Fruit fly (Drosophila melanogaster) whole organism, prepupa: ENCODE measurements around the gene P5cr.

ENCODE experiments used
- Blimp-1 ChIP-seq: fragments of 200-800 bp; sonication (Bioruptor generic); optimal IDR thresholded peaks from 3 replicates; lab custom pipeline; 2017; ENCODE audit warnings: missing biosample characterization, missing genetic modification characterization, mild to moderate bottlenecking, moderate library complexity, missing genetic modification reagents
- CG10631 ChIP-seq: fragments of 200-800 bp; sonication (Bioruptor generic); optimal IDR thresholded peaks from 2 replicates; lab custom pipeline; 2016; ENCODE audit warnings: missing biosample characterization, missing genetic modification characterization
- CG10669 ChIP-seq: fragments of 200-800 bp; sonication (Bioruptor generic); optimal IDR thresholded peaks from 3 replicates; lab custom pipeline; 2018; ENCODE audit warnings: missing biosample characterization, mild to moderate bottlenecking, missing genetic modification characterization, moderate library complexity
- CG1621 ChIP-seq: fragments of 200-800 bp; sonication (Bioruptor generic); optimal IDR thresholded peaks from 3 replicates; lab custom pipeline; 2018; ENCODE audit warnings: missing biosample characterization, mild to moderate bottlenecking, missing genetic modification characterization
- CG16779 ChIP-seq: fragments of 200-800 bp; sonication (Bioruptor generic); optimal IDR thresholded peaks from 3 replicates; lab custom pipeline; 2017; ENCODE audit warnings: missing biosample characterization, mild to moderate bottlenecking, missing genetic modification characterization
- CG3032 ChIP-seq: fragments of 200-800 bp; optimal IDR thresholded peaks from 2 replicates; lab custom pipeline; 2019; ENCODE audit warnings: missing biosample characterization, mild to moderate bottlenecking, missing genetic modification characterization, moderate library complexity
- CG31627 ChIP-seq: fragments of 200-800 bp; sonication (Bioruptor generic); optimal IDR thresholded peaks from 3 replicates; lab custom pipeline; 2016; ENCODE audit warnings: missing biosample characterization, missing genetic modification characterization
- CG32006 ChIP-seq: fragments of 200-800 bp; sonication (Bioruptor generic); optimal IDR thresholded peaks from 3 replicates; lab custom pipeline; 2017; ENCODE audit warnings: missing biosample characterization, mild to moderate bottlenecking, missing genetic modification characterization
- CG6808 ChIP-seq: fragments of 200-800 bp; sonication (Bioruptor generic); optimal IDR thresholded peaks from 3 replicates; lab custom pipeline; 2017; ENCODE audit warnings: missing biosample characterization, missing genetic modification characterization, mild to moderate bottlenecking, moderate library complexity, missing genetic modification reagents
- CG6854 ChIP-seq: fragments of 200-800 bp; sonication (Bioruptor generic); optimal IDR thresholded peaks from 2 replicates; lab custom pipeline; 2017; ENCODE audit warnings: missing biosample characterization, mild to moderate bottlenecking, missing genetic modification characterization
- CG8119 ChIP-seq: fragments of 200-800 bp; sonication (Bioruptor generic); IDR thresholded peaks from 3 replicates; pipeline ENCODE4 v1.3.6; 2022; ENCODE audit warnings: missing biosample characterization, missing genetic modification characterization
- CG8319 ChIP-seq: fragments of 200-800 bp; sonication (Bioruptor generic); optimal IDR thresholded peaks from 3 replicates; lab custom pipeline; 2016; ENCODE audit warnings: missing biosample characterization, missing genetic modification characterization
- CG8632 ChIP-seq: fragments of 200-800 bp; sonication (Bioruptor generic); optimal IDR thresholded peaks from 3 replicates; lab custom pipeline; 2016; ENCODE audit warnings: missing biosample characterization, missing genetic modification characterization
- Eip75B ChIP-seq: fragments of 200-800 bp; sonication (Bioruptor generic); optimal IDR thresholded peaks from 3 replicates; lab custom pipeline; 2016; ENCODE audit warnings: missing biosample characterization, missing genetic modification characterization
- Eip78C ChIP-seq: fragments of 200-800 bp; sonication (Bioruptor generic); peaks from one replicate; lab custom pipeline; 2016; ENCODE audit warnings: missing biosample characterization, missing genetic modification characterization
- Eip93F ChIP-seq: fragments of 200-800 bp; sonication (Bioruptor generic); optimal IDR thresholded peaks from 2 replicates; lab custom pipeline; 2016; ENCODE audit warnings: missing biosample characterization, mild to moderate bottlenecking, missing genetic modification characterization
- Ets21C ChIP-seq: fragments of 200-800 bp; sonication (Bioruptor generic); optimal IDR thresholded peaks from 3 replicates; lab custom pipeline; 2016; ENCODE audit warnings: missing biosample characterization, missing genetic modification characterization
- Ets96B ChIP-seq: fragments of 200-800 bp; optimal IDR thresholded peaks from 2 replicates; lab custom pipeline; 2019; ENCODE audit warnings: missing biosample characterization, mild to moderate bottlenecking, missing genetic modification characterization, moderate library complexity
- Gug ChIP-seq: fragments of 200-800 bp; sonication (Bioruptor generic); IDR thresholded peaks from 2 replicates; pipeline ENCODE4 v1.3.6; 2022; ENCODE audit warnings: missing biosample characterization, missing genetic modification characterization
- Hr38 ChIP-seq: sonication (Bioruptor generic); optimal IDR thresholded peaks from 2 replicates; lab custom pipeline; 2016; ENCODE audit warnings: missing biosample characterization, missing genetic modification characterization
- Hr4 ChIP-seq: fragments of 200-800 bp; sonication (Bioruptor generic); optimal IDR thresholded peaks from 3 replicates; lab custom pipeline; 2016; ENCODE audit warnings: missing biosample characterization, missing genetic modification characterization
- Lpt ChIP-seq: fragments of 200-800 bp; sonication (Bioruptor generic); optimal IDR thresholded peaks from 3 replicates; lab custom pipeline; 2016; ENCODE audit warnings: missing biosample characterization, missing genetic modification characterization
- Met ChIP-seq: fragments of 200-800 bp; sonication (Bioruptor generic); optimal IDR thresholded peaks from 3 replicates; lab custom pipeline; 2016; ENCODE audit warnings: missing biosample characterization, missing genetic modification characterization
- Smox ChIP-seq: fragments of 200-800 bp; sonication (Bioruptor generic); optimal IDR thresholded peaks from 3 replicates; lab custom pipeline; 2016; ENCODE audit warnings: missing biosample characterization, missing genetic modification characterization
- Sox102F ChIP-seq: fragments of 200-800 bp; sonication (Bioruptor generic); optimal IDR thresholded peaks from 2 replicates; lab custom pipeline; 2016; ENCODE audit warnings: missing biosample characterization, mild to moderate bottlenecking, missing genetic modification characterization
- Sox15 ChIP-seq: fragments of 200-800 bp; sonication (Bioruptor generic); optimal IDR thresholded peaks from 3 replicates; lab custom pipeline; 2016; ENCODE audit warnings: missing biosample characterization, missing genetic modification characterization
- achi ChIP-seq: fragments of 200-800 bp; sonication (Bioruptor generic); optimal IDR thresholded peaks from 3 replicates; lab custom pipeline; 2016; ENCODE audit warnings: missing biosample characterization, missing genetic modification characterization
- dac ChIP-seq: fragments of 200-800 bp; sonication (Bioruptor generic); optimal IDR thresholded peaks from 2 replicates; lab custom pipeline; 2017; ENCODE audit warnings: missing biosample characterization, mild to moderate bottlenecking, missing genetic modification characterization
- dsx ChIP-seq: fragments of 200-800 bp; optimal IDR thresholded peaks from 3 replicates; lab custom pipeline; 2019; ENCODE audit warnings: missing biosample characterization, mild to moderate bottlenecking, missing genetic modification characterization, moderate library complexity; ENCODE audit not compliant: poor library complexity, severe bottlenecking
- eg ChIP-seq: fragments of 200-800 bp; sonication (Bioruptor generic); IDR thresholded peaks from 3 replicates; pipeline ENCODE4 v1.3.6; 2022; ENCODE audit warnings: missing biosample characterization, missing genetic modification characterization
- fd59A ChIP-seq: fragments of 200-800 bp; sonication (Bioruptor generic); optimal IDR thresholded peaks from 2 replicates; lab custom pipeline; 2017; ENCODE audit warnings: missing biosample characterization, mild to moderate bottlenecking, missing genetic modification characterization, missing genetic modification reagents
- fd85E ChIP-seq: fragments of 200-800 bp; sonication (Bioruptor generic); optimal IDR thresholded peaks from 3 replicates; lab custom pipeline; 2016; ENCODE audit warnings: missing biosample characterization, missing genetic modification characterization
- lz ChIP-seq: fragments of 200-800 bp; sonication (Bioruptor generic); optimal IDR thresholded peaks from 3 replicates; lab custom pipeline; 2016; ENCODE audit warnings: missing biosample characterization, missing genetic modification characterization
- net ChIP-seq: fragments of 200-800 bp; sonication (Bioruptor generic); optimal IDR thresholded peaks from 3 replicates; lab custom pipeline; 2016; ENCODE audit warnings: missing biosample characterization, missing genetic modification characterization
- salr ChIP-seq, 2 experiments: fragments of 200-800 bp; sonication (Bioruptor generic); optimal IDR thresholded peaks; 3 replicates each; lab custom pipeline; 2016 to 2018; ENCODE audit warnings: missing biosample characterization in 2 of 2, missing genetic modification characterization in 2 of 2, mild to moderate bottlenecking in 1 of 2
- svp ChIP-seq: fragments of 200-800 bp; sonication (Bioruptor generic); peaks from one replicate; lab custom pipeline; 2016; ENCODE audit warnings: missing biosample characterization, missing genetic modification characterization
- topi ChIP-seq: fragments of 200-800 bp; sonication (Bioruptor generic); optimal IDR thresholded peaks from 3 replicates; lab custom pipeline; 2016; ENCODE audit warnings: missing biosample characterization, missing genetic modification characterization
- vri ChIP-seq: fragments of 200-800 bp; sonication (Bioruptor generic); optimal IDR thresholded peaks from 3 replicates; lab custom pipeline; 2016; ENCODE audit warnings: missing biosample characterization, mild to moderate bottlenecking, missing genetic modification characterization

P5cr gene

DNA sequence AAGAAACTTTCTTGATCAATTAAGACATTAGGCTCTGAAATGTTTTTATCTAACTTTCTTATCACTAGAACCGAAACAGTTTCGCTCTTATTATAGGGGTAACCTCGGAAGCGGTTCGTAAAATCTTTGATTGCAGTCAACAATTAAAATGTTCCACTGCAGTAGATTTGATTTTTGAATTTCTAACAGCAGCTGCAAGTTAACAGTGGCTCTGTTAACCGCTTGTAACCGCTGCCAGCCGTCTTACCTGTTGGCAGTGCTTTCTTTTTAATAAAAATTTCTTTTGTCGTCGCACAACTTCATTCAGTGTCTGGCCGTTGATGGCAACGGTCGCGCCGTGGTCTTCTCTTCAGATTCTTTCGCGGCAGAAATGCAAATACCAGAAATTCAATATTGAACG lies 4.5 kb downstream of the P5cr start, which contains the start of gene CG6026:
TSS of gene CG6026 (plus strand) at position 301 of the 400 bp plus-strand sequence.
- no peak for TF ChIP-seq Eip93F (GFP tag; lab: Kevin White, UChicago)
- 0 out of 3 replicates have a peak, but pooled peaks have one; percentile 22 for TF ChIP-seq eg (GFP tag; lab: Robert Waterston, UW)
- no peak for TF ChIP-seq vri (GFP tag; lab: Kevin White, UChicago)
- TF ChIP-seq CG6854, result peak; percentile 17
- peak; percentile 19; the same call in 1 of the 3 replicates for TF ChIP-seq CG8119
- TF ChIP-seq Hr4 (GFP tag; lab: Kevin White, UChicago), result no peak
- no peak for TF ChIP-seq CG31627 (GFP tag; lab: Kevin White, UChicago)
- no peak for TF ChIP-seq fd85E (GFP tag; lab: Kevin White, UChicago)
- TF ChIP-seq CG6808 (GFP tag; lab: Kevin White, UChicago), result no peak
- TF ChIP-seq dac, result no peak
- TF ChIP-seq Smox (GFP tag; lab: Kevin White, UChicago), result no peak
- TF ChIP-seq CG16779, result no peak
- no peak for TF ChIP-seq Eip75B (GFP tag; lab: Kevin White, UChicago)
- TF ChIP-seq Gug (GFP tag; lab: Robert Waterston, UW), result no peak
- TF ChIP-seq Eip78C (GFP tag; lab: Kevin White, UChicago), result peak; percentile 37
- no peak for TF ChIP-seq CG10631 (GFP tag; lab: Kevin White, UChicago)
- TF ChIP-seq Hr38, result no peak
- no peak for TF ChIP-seq lz (GFP tag; lab: Kevin White, UChicago)
- TF ChIP-seq Ets96B (tag; lab: Kevin White, UChicago), result no peak
- no peak for TF ChIP-seq topi
- TF ChIP-seq dsx (GFP tag; lab: Kevin White, UChicago), result no peak
- TF ChIP-seq Ets21C (GFP tag; lab: Kevin White, UChicago), result no peak
- no peak for TF ChIP-seq salr (GFP tag; optimal IDR thresholded peaks at IDR 0.05; lab: Kevin White, UChicago)
- TF ChIP-seq CG8319 (GFP tag; lab: Kevin White, UChicago), result no peak
- TF ChIP-seq net (GFP tag; lab: Kevin White, UChicago), result no peak

DNA sequence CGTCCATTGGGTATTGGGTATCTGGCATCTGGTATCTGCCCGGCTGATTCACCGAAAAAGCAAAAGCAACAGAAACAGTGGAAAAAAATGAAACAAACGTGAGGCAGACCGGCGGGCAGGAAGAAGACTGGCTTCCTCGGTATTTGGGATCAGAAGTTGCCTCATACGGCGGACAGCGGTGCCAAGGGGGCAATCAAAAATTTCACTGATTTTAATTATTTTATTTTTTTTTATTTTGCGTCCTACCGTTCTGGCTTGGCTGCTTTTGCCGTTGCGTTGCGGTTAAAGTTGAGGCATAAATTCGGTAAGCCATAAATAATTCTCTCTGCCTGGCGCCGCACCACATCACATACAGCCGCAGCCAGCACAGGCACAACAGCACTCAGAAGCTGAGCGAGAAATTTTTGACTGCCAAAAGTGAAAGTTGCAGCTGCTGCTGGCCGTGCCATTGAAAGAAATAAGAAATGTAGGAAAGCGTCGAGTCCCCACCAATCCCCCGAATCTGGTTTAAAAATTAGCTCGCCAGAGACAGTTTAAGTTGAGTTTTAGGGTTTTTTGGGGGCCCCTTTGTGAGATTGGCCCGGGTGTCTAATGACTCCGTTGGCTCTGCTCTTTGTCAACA lies 7.9 kb downstream of the P5cr start:
- TF ChIP-seq CG10669 (no peak), Sox102F (GFP tag; lab: Kevin White, UChicago) (peak; percentile 31), Blimp-1 (GFP tag; lab: Kevin White, UChicago) (peak; percentile 96), CG8119 (no peak), CG6808 (GFP tag; lab: Kevin White, UChicago) (no peak), CG8632 (GFP tag; lab: Kevin White, UChicago) (no peak), Lpt (GFP tag; lab: Kevin White, UChicago) (no peak), CG1621 (tag; lab: Kevin White, UChicago) (no peak), CG3032 (tag; lab: Kevin White, UChicago) (no peak), Smox (GFP tag; lab: Kevin White, UChicago) (no peak), fd59A (GFP tag; lab: Kevin White, UChicago) (no peak), Met (GFP tag; lab: Kevin White, UChicago) (peak; percentile 0), eg (GFP tag; lab: Robert Waterston, UW) (no peak), Sox15 (GFP tag; lab: Kevin White, UChicago) (no peak), Gug (GFP tag; lab: Robert Waterston, UW) (no peak), Ets96B (tag; lab: Kevin White, UChicago) (no peak), svp (GFP tag; lab: Kevin White, UChicago) (no peak), CG32006 (GFP tag; lab: Kevin White, UChicago) (no peak), Ets21C (GFP tag; lab: Kevin White, UChicago) (no peak), CG6854 (peak; percentile 91), CG31627 (GFP tag; lab: Kevin White, UChicago) (no peak), achi (no peak)
